Worm (Caenorhabditis elegans) whole organism, young adult: ENCODE data around the gene F46B3.7.

Source experiments
- B0261.1 ChIP-seq: sonication (generic microtip); optimal IDR thresholded peaks from 2 replicates; lab custom pipeline; 2016; ENCODE audit warnings: mild to moderate bottlenecking, missing genetic modification characterization, moderate library complexity, missing compliant biosample characterization
- B0336.3 ChIP-seq: fragments of 200-800 bp; sonication (Bioruptor generic); IDR thresholded peaks from 2 replicates; pipeline ENCODE4 v1.3.6; 2022; ENCODE audit warnings: missing genetic modification characterization, missing compliant biosample characterization
- F10E7.11 ChIP-seq: sonication (generic microtip); optimal IDR thresholded peaks from 2 replicates; lab custom pipeline; 2017; ENCODE audit warnings: mild to moderate bottlenecking, missing genetic modification characterization, moderate library complexity, missing compliant biosample characterization
- F22D6.2 ChIP-seq: sonication (generic microtip); optimal IDR thresholded peaks from 2 replicates; lab custom pipeline; 2016; ENCODE audit warnings: mild to moderate bottlenecking, missing genetic modification characterization, missing compliant biosample characterization
- F39B2.1 ChIP-seq: fragments of 200-800 bp; sonication (Bioruptor generic); IDR thresholded peaks from 2 replicates; pipeline ENCODE4 v1.3.6; 2022; ENCODE audit warnings: missing genetic modification reagents, missing genetic modification characterization, missing compliant biosample characterization
- F49E8.2 ChIP-seq: sonication (generic microtip); optimal IDR thresholded peaks from 3 replicates; lab custom pipeline; 2017; ENCODE audit warnings: missing genetic modification characterization, mild to moderate bottlenecking, missing compliant biosample characterization, antibody characterized with exemption, moderate library complexity; ENCODE audit not compliant: insufficient read depth
- F52B5.7 ChIP-seq: sonication (generic microtip); optimal IDR thresholded peaks from 2 replicates; lab custom pipeline; 2016; ENCODE audit warnings: mild to moderate bottlenecking, missing genetic modification characterization, missing compliant biosample characterization
- F57C9.4 ChIP-seq: sonication (generic microtip); optimal IDR thresholded peaks from 2 replicates; lab custom pipeline; 2017; ENCODE audit warnings: mild to moderate bottlenecking, missing genetic modification characterization, missing compliant biosample characterization
- T26A5.8 ChIP-seq: sonication (generic microtip); optimal IDR thresholded peaks from 2 replicates; lab custom pipeline; 2016; ENCODE audit warnings: missing genetic modification characterization, missing compliant biosample characterization
- Y53F4B.3 ChIP-seq: fragments of 200-800 bp; sonication (Bioruptor generic); IDR thresholded peaks from 2 replicates; pipeline ENCODE4 v1.3.6; 2022; ENCODE audit warnings: missing genetic modification reagents, missing genetic modification characterization, missing compliant biosample characterization
- Y53G8AR.9 ChIP-seq: fragments of 200-800 bp; sonication (Bioruptor generic); conservative IDR thresholded peaks from 2 replicates; pipeline ENCODE4 v1.3.6; 2022; ENCODE audit warnings: missing genetic modification reagents, missing genetic modification characterization, missing compliant biosample characterization
- Y67H2A.10 ChIP-seq: fragments of 200-800 bp; sonication (Bioruptor generic); conservative IDR thresholded peaks from 2 replicates; pipeline ENCODE4 v1.3.6; 2022; ENCODE audit warnings: missing genetic modification reagents, missing genetic modification characterization, missing compliant biosample characterization
- Y79H2A.3 ChIP-seq: fragments of 200-800 bp; sonication (Bioruptor generic); conservative IDR thresholded peaks from 2 replicates; pipeline ENCODE4 v1.3.6; 2022; ENCODE audit warnings: missing genetic modification reagents, missing genetic modification characterization, missing compliant biosample characterization
- atf-7 ChIP-seq: sonication (generic microtip); optimal IDR thresholded peaks from 2 replicates; lab custom pipeline; 2017; ENCODE audit warnings: mild to moderate bottlenecking, missing genetic modification characterization, missing compliant biosample characterization
- attf-6 ChIP-seq: fragments of 200-800 bp; sonication (Bioruptor generic); IDR thresholded peaks from 2 replicates; pipeline ENCODE4 v1.3.6; 2022; ENCODE audit warnings: missing genetic modification reagents, missing genetic modification characterization, missing compliant biosample characterization
- ccch-3 ChIP-seq: fragments of 200-800 bp; sonication (Bioruptor generic); optimal IDR thresholded peaks from 2 replicates; lab custom pipeline; 2018; ENCODE audit warnings: mild to moderate bottlenecking, missing genetic modification characterization, missing compliant biosample characterization
- cebp-1 ChIP-seq, 2 experiments: fragments of 200-800 bp in 1 of 2; sonication (Bioruptor generic) in 1 of 2; sonication (generic microtip) in 1 of 2; IDR thresholded peaks in 1 of 2; optimal IDR thresholded peaks in 1 of 2; 2 replicates each; pipeline versions ENCODE4 v1.3.6 to Lab custom; 2017 to 2022; ENCODE audit warnings: missing compliant biosample characterization in 2 of 2, missing genetic modification characterization in 2 of 2, mild to moderate bottlenecking in 1 of 2, missing genetic modification reagents in 1 of 2, moderate library complexity in 1 of 2
- ceh-58 ChIP-seq: fragments of 200-800 bp; sonication (Bioruptor generic); IDR thresholded peaks from 2 replicates; pipeline ENCODE4 v1.3.6; 2022; ENCODE audit warnings: missing genetic modification characterization, missing compliant biosample characterization
- dox-1 ChIP-seq: fragments of 200-800 bp; sonication (Bioruptor generic); IDR thresholded peaks from 2 replicates; pipeline ENCODE4 v1.3.6; 2022; ENCODE audit warnings: missing genetic modification reagents, missing genetic modification characterization, missing compliant biosample characterization
- dpff-1 ChIP-seq: sonication (generic microtip); optimal IDR thresholded peaks from 2 replicates; lab custom pipeline; 2017; ENCODE audit warnings: mild to moderate bottlenecking, missing genetic modification characterization, missing compliant biosample characterization
- dpl-1 ChIP-seq: fragments of 150-350 bp; optimal IDR thresholded peaks from 2 replicates; lab custom pipeline; 2014; ENCODE audit warnings: missing biosample characterization, missing genetic modification reagents, missing genetic modification characterization
- egl-44 ChIP-seq: fragments of 200-800 bp; sonication (Bioruptor generic); IDR thresholded peaks from 2 replicates; pipeline ENCODE4 v1.3.6; 2022; ENCODE audit warnings: missing genetic modification reagents, missing genetic modification characterization, missing compliant biosample characterization
- fkh-3 ChIP-seq: sonication (generic microtip); optimal IDR thresholded peaks from 2 replicates; lab custom pipeline; 2016; ENCODE audit warnings: mild to moderate bottlenecking, missing genetic modification characterization, missing compliant biosample characterization
- hmg-20 ChIP-seq: fragments of 200-800 bp; sonication (Bioruptor generic); IDR thresholded peaks from 2 replicates; pipeline ENCODE4 v1.3.6; 2022; ENCODE audit warnings: missing genetic modification reagents, missing genetic modification characterization, missing compliant biosample characterization
- hsf-1 ChIP-seq: fragments of 200-800 bp; sonication (Bioruptor generic); IDR thresholded peaks from 2 replicates; pipeline ENCODE4 v1.3.6; 2022; ENCODE audit warnings: missing genetic modification reagents, missing genetic modification characterization, missing compliant biosample characterization
- let-526 ChIP-seq: fragments of 200-800 bp; sonication (Bioruptor generic); IDR thresholded peaks from 2 replicates; pipeline ENCODE4 v1.3.6; 2022; ENCODE audit warnings: missing genetic modification reagents, missing genetic modification characterization, missing compliant biosample characterization
- lin-26 ChIP-seq: fragments of 200-800 bp; sonication (Bioruptor generic); IDR thresholded peaks from 2 replicates; pipeline ENCODE4 v1.3.6; 2022; ENCODE audit warnings: missing genetic modification reagents, missing genetic modification characterization, missing compliant biosample characterization
- lsy-27 ChIP-seq: sonication (generic microtip); optimal IDR thresholded peaks from 2 replicates; lab custom pipeline; 2017; ENCODE audit warnings: missing genetic modification characterization, mild to moderate bottlenecking, missing compliant biosample characterization, antibody characterized with exemption, missing genotype, borderline replicate concordance; ENCODE audit not compliant: insufficient read depth
- madf-3 ChIP-seq: fragments of 200-800 bp; sonication (Bioruptor generic); IDR thresholded peaks from 2 replicates; pipeline ENCODE4 v1.3.6; 2022; ENCODE audit warnings: missing genetic modification reagents, missing genetic modification characterization, missing compliant biosample characterization
- mes-4 ChIP-seq: sonication (generic microtip); optimal IDR thresholded peaks from 2 replicates; lab custom pipeline; 2016; ENCODE audit warnings: missing genotype, missing genetic modification characterization, missing compliant biosample characterization
- mxl-1 ChIP-seq: sonication (generic microtip); optimal IDR thresholded peaks from 2 replicates; lab custom pipeline; 2016; ENCODE audit warnings: missing genetic modification characterization, missing compliant biosample characterization
- nfya-2 ChIP-seq: fragments of 200-800 bp; sonication (Bioruptor generic); IDR thresholded peaks from 2 replicates; pipeline ENCODE4 v1.3.6; 2022; ENCODE audit warnings: missing genetic modification reagents, missing genetic modification characterization, missing compliant biosample characterization
- nfyb-1 ChIP-seq: fragments of 200-800 bp; sonication (Bioruptor generic); IDR thresholded peaks from 2 replicates; pipeline ENCODE4 v1.3.6; 2022; ENCODE audit warnings: missing genetic modification reagents, missing genetic modification characterization, missing compliant biosample characterization
- nhr-27 ChIP-seq: fragments of 200-800 bp; sonication (Bioruptor generic); optimal IDR thresholded peaks from 2 replicates; lab custom pipeline; 2018; ENCODE audit warnings: mild to moderate bottlenecking, missing genetic modification characterization, moderate library complexity, missing compliant biosample characterization
- nhr-90 ChIP-seq: sonication (generic microtip); optimal IDR thresholded peaks from 2 replicates; lab custom pipeline; 2016; ENCODE audit warnings: missing genotype, mild to moderate bottlenecking, missing genetic modification characterization, missing compliant biosample characterization
- repo-1 ChIP-seq: sonication (generic microtip); optimal IDR thresholded peaks from 2 replicates; lab custom pipeline; 2017; ENCODE audit warnings: mild to moderate bottlenecking, missing genetic modification characterization, missing compliant biosample characterization
- sdz-38 ChIP-seq: sonication (generic microtip); optimal IDR thresholded peaks from 2 replicates; lab custom pipeline; 2016; ENCODE audit warnings: missing genotype, missing genetic modification characterization, missing compliant biosample characterization
- sea-2 ChIP-seq: fragments of 200-800 bp; sonication (Bioruptor generic); IDR thresholded peaks from 2 replicates; pipeline ENCODE4 v1.3.6; 2022; ENCODE audit warnings: missing genetic modification characterization, missing compliant biosample characterization
- sptf-2 ChIP-seq: fragments of 200-800 bp; sonication (Bioruptor generic); optimal IDR thresholded peaks from 2 replicates; lab custom pipeline; 2018; ENCODE audit warnings: mild to moderate bottlenecking, missing genetic modification characterization, missing compliant biosample characterization
- tbp1 ChIP-seq: fragments of 200-800 bp; sonication (Bioruptor generic); optimal IDR thresholded peaks from 2 replicates; lab custom pipeline; 2018; ENCODE audit warnings: mild to moderate bottlenecking, missing genetic modification characterization, missing compliant biosample characterization
- tbx-9 ChIP-seq: sonication (generic microtip); optimal IDR thresholded peaks from 2 replicates; lab custom pipeline; 2016; ENCODE audit warnings: borderline replicate concordance, missing genetic modification characterization, inconsistent platforms, missing compliant biosample characterization
- tlf-1 ChIP-seq: fragments of 200-800 bp; sonication (Bioruptor generic); optimal IDR thresholded peaks from 2 replicates; lab custom pipeline; 2018; ENCODE audit warnings: mild to moderate bottlenecking, missing genetic modification characterization, missing compliant biosample characterization
- xnd-1 ChIP-seq: sonication (generic microtip); optimal IDR thresholded peaks from 2 replicates; lab custom pipeline; 2016; ENCODE audit warnings: missing genotype, missing genetic modification reagents, missing genetic modification characterization, missing compliant biosample characterization
- zim-3 ChIP-seq: sonication (generic microtip); optimal IDR thresholded peaks from 2 replicates; lab custom pipeline; 2017; ENCODE audit warnings: mild to moderate bottlenecking, missing genetic modification characterization, moderate library complexity, missing compliant biosample characterization
- ztf-22 ChIP-seq: fragments of 200-800 bp; sonication (Bioruptor generic); optimal IDR thresholded peaks from 2 replicates; lab custom pipeline; 2018; ENCODE audit warnings: mild to moderate bottlenecking, missing genetic modification characterization, moderate library complexity, missing compliant biosample characterization
- ztf-26 ChIP-seq: sonication (generic microtip); optimal IDR thresholded peaks from 2 replicates; lab custom pipeline; 2017; ENCODE audit warnings: missing genetic modification characterization, missing compliant biosample characterization

Gene F46B3.7

ce11 chrV:20654350-20654749 lies 35.8 kb upstream of the F46B3.7 start, which contains the start of gene mnr-1:
TSS of gene mnr-1 (plus strand) at chrV:20654650.
- no peak for TF ChIP-seq Y79H2A.3 (GFP tag; lab: Robert Waterston, UW)
- no peak for TF ChIP-seq T26A5.8 (tag; lab: Kevin White, UChicago)
- TF ChIP-seq lin-26 (GFP tag; lab: Robert Waterston, UW) = no peak
- TF ChIP-seq hmg-20 (GFP tag; lab: Robert Waterston, UW) = no peak
- TF ChIP-seq sptf-2 = no peak
- TF ChIP-seq sdz-38 = no peak
- no peak for TF ChIP-seq nhr-27 (tag; lab: Kevin White, UChicago)
- TF ChIP-seq nfya-2 = no peak
- TF ChIP-seq madf-3 = no peak
- no peak for TF ChIP-seq Y67H2A.10 (GFP tag; lab: Robert Waterston, UW)
- TF ChIP-seq B0336.3 (GFP tag; lab: Robert Waterston, UW) = no peak
- TF ChIP-seq attf-6 (GFP tag; lab: Robert Waterston, UW) = no peak
- TF ChIP-seq tbp1 (GFP tag; lab: Kevin White, UChicago) = no peak
- TF ChIP-seq Y53F4B.3 (GFP tag; lab: Robert Waterston, UW) = no peak
- TF ChIP-seq let-526 = no peak

- TF ChIP-seq F52B5.7 (tag; lab: Kevin White, UChicago) = no peak
- TF ChIP-seq F10E7.11 (tag; lab: Kevin White, UChicago) = no peak
- no peak for TF ChIP-seq zim-3 (tag; lab: Kevin White, UChicago)
- TF ChIP-seq tbx-9 (tag; lab: Kevin White, UChicago) = no peak
- TF ChIP-seq sea-2 (GFP tag; lab: Robert Waterston, UW) = no peak
- TF ChIP-seq hsf-1 (GFP tag; lab: Robert Waterston, UW) = no peak
- no peak for TF ChIP-seq egl-44 (GFP tag; lab: Robert Waterston, UW)
- no peak for TF ChIP-seq tbp1 (GFP tag; lab: Kevin White, UChicago)
- no peak for TF ChIP-seq nhr-90 (tag; lab: Kevin White, UChicago)
- no peak for TF ChIP-seq B0261.1 (tag; lab: Kevin White, UChicago)
- TF ChIP-seq repo-1 (tag; lab: Kevin White, UChicago) = no peak
- TF ChIP-seq F39B2.1 = no peak
- TF ChIP-seq lsy-27 (tag; lab: Kevin White, UChicago) = no peak
- no peak for TF ChIP-seq dox-1
- TF ChIP-seq ztf-22 (GFP tag; lab: Kevin White, UChicago) = no peak
- no peak for TF ChIP-seq ztf-26 (tag; lab: Kevin White, UChicago)
- no peak for TF ChIP-seq Y79H2A.3 (GFP tag; lab: Robert Waterston, UW)
- no peak for TF ChIP-seq xnd-1 (tag; lab: Kevin White, UChicago)
Measured at ce11 chrV:20651923-20652322, 33.4 kb upstream of the F46B3.7 start.

ce11 chrV:20648868-20649267 lies 30.3 kb upstream of the F46B3.7 start:
- no peak for TF ChIP-seq dpl-1
- TF ChIP-seq, all 124 proteins: peak for 0

- no peak for TF ChIP-seq ccch-3
- TF ChIP-seq tlf-1 = no peak
- TF ChIP-seq cebp-1 (GFP tag; IDR thresholded peaks at IDR 0.05; lab: Robert Waterston, UW) = no peak
- TF ChIP-seq cebp-1 (tag; optimal IDR thresholded peaks at IDR 0.05; lab: Kevin White, UChicago) = no peak
- TF ChIP-seq F57C9.4 (tag; lab: Kevin White, UChicago) = no peak
- TF ChIP-seq xnd-1 (tag; lab: Kevin White, UChicago) = no peak
- TF ChIP-seq mes-4 (tag; lab: Kevin White, UChicago) = no peak
- no peak for TF ChIP-seq fkh-3
- no peak for TF ChIP-seq F49E8.2 (tag; lab: Kevin White, UChicago)
- no peak for TF ChIP-seq dpff-1 (tag; lab: Kevin White, UChicago)
- no peak for TF ChIP-seq B0336.3 (GFP tag; lab: Robert Waterston, UW)
- TF ChIP-seq ceh-58 (GFP tag; lab: Robert Waterston, UW) = no peak
- TF ChIP-seq nfyb-1 = no peak
- no peak for TF ChIP-seq atf-7 (tag; lab: Kevin White, UChicago)
- TF ChIP-seq mxl-1 (tag; lab: Kevin White, UChicago) = no peak
- TF ChIP-seq F22D6.2 (tag; lab: Kevin White, UChicago) = no peak
- TF ChIP-seq Y67H2A.10 (GFP tag; lab: Robert Waterston, UW) = no peak
- no peak for TF ChIP-seq Y53G8AR.9 (GFP tag; lab: Robert Waterston, UW)
Measured at ce11 chrV:20645479-20645878, 26.9 kb upstream of the F46B3.7 start.
